Fruit fly (Drosophila melanogaster): Measurements from ENCODE around the gene Taf9.
A peak's percentile ranks its signal among the peaks of the same experiment; 100 is the strongest.
"Not testable (repeated sequence)": the region's sequence is repeated elsewhere in the genome, so short reads cannot be mapped to it uniquely, and the experiment has no call there.

Gene Taf9

DNA sequence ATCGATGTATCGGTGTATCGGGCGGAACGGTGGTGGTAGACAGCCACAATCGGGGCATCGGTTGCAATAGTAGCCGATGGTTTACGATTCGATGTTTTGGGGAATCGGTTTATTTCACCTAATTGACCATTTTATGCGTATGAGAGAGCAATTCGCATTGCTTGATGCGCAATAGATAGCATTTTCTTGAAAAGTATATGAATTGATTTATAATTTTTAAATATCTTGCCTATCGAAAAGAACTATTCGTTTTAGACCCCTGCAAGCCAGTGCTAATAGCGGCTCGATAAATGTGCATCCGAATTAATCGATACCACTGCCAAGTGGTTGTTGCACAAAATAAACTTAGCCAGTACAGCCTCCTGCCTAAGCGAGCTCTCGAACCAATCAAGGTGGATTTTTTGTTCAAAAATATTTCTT, 45.3 kb downstream of the Taf9 start, which contains the start of gene mnb (continued):
- peak; percentile 29 for TF ChIP-seq HmgD (GFP tag; optimal IDR thresholded peaks at IDR 0.05)
- TF ChIP-seq CG2129 (GFP tag; IDR thresholded peaks at IDR 0.05; ENCODE audit: partially characterized antibody) = peak; percentile 99
- peak; percentile 38; the same call in 1 of the 2 replicates for TF ChIP-seq CG9215 (GFP tag; IDR thresholded peaks at IDR 0.05)
- TF ChIP-seq CG3847 (GFP tag; IDR thresholded peaks at IDR 0.05) = peak; percentile 46; the same call in 1 of the 2 replicates
- peak; percentile 34; the same call in 1 of the 2 replicates for TF ChIP-seq Rfx (GFP tag; IDR thresholded peaks at IDR 0.05)
- peak; percentile 42 for TF ChIP-seq slbo (GFP tag; IDR thresholded peaks at IDR 0.05)
- TF ChIP-seq Bdp1 (GFP tag; optimal IDR thresholded peaks at IDR 0.05) = peak; percentile 22
- peak; percentile 98 for TF ChIP-seq Opbp (GFP tag; IDR thresholded peaks at IDR 0.05; ENCODE audit: partially characterized antibody)
- TF ChIP-seq CG1603 (tag; optimal IDR thresholded peaks at IDR 0.05) = peak; percentile 19
- no peak for TF ChIP-seq CG4617 (GFP tag; optimal IDR thresholded peaks at IDR 0.05; ENCODE audit: borderline replicate concordance)
- peak; percentile 99 for TF ChIP-seq ato (GFP tag; IDR thresholded peaks at IDR 0.05; ENCODE audit: partially characterized antibody)
- 0 out of 2 replicates have a peak, but pooled peaks have one; percentile 30 for TF ChIP-seq sob (GFP tag; IDR thresholded peaks at IDR 0.05)
- TF ChIP-seq Sin3A (optimal IDR thresholded peaks at IDR 0.05) = peak; percentile 97
- peak; percentile 80 for TF ChIP-seq Med (GFP tag)
- TF ChIP-seq Atf6 (GFP tag; IDR thresholded peaks at IDR 0.05) = 0 out of 2 replicates have a peak, but pooled peaks have one; percentile 23
- TF ChIP-seq ro (GFP tag; IDR thresholded peaks at IDR 0.05) = no peak
- TF ChIP-seq ewg (GFP tag; optimal IDR thresholded peaks at IDR 0.05) = peak; percentile 16
- peak; percentile 46; the same call in 1 of the 2 replicates for TF ChIP-seq CG6272 (GFP tag; IDR thresholded peaks at IDR 0.05)
- no peak for TF ChIP-seq Hr39 (optimal IDR thresholded peaks at IDR 0.05)
- peak; percentile 83 for TF ChIP-seq pzg (GFP tag; optimal IDR thresholded peaks at IDR 0.05)
- TF ChIP-seq CG15514 (GFP tag; optimal IDR thresholded peaks at IDR 0.05) = peak; percentile 52
- TF ChIP-seq CG12299 (tag; optimal IDR thresholded peaks at IDR 0.05) = no peak
- peak; percentile 37 for TF ChIP-seq stwl (tag; optimal IDR thresholded peaks at IDR 0.05)
- TF ChIP-seq CG14710 (tag; optimal IDR thresholded peaks at IDR 0.05) = peak; percentile 73
- TF ChIP-seq mam (GFP tag; optimal IDR thresholded peaks at IDR 0.05) = peak; percentile 48
- peak; percentile 4 for TF ChIP-seq zen (tag; optimal IDR thresholded peaks at IDR 0.05)
- peak; percentile 17 for TF ChIP-seq luna (GFP tag; optimal IDR thresholded peaks at IDR 0.05)
- TF ChIP-seq Oaz (GFP tag; IDR thresholded peaks at IDR 0.05) = no peak
- no peak for TF ChIP-seq ssp (GFP tag; IDR thresholded peaks at IDR 0.05)
- peak; percentile 20 for TF ChIP-seq Nf-YC (tag; optimal IDR thresholded peaks at IDR 0.05)
- peak; percentile 21 for TF ChIP-seq ind (GFP tag; optimal IDR thresholded peaks at IDR 0.05)
- peak; percentile 99 for TF ChIP-seq bbx (GFP tag; IDR thresholded peaks at IDR 0.05; ENCODE audit: partially characterized antibody)
- no peak for TF ChIP-seq dm (GFP tag; optimal IDR thresholded peaks at IDR 0.05)

DNA sequence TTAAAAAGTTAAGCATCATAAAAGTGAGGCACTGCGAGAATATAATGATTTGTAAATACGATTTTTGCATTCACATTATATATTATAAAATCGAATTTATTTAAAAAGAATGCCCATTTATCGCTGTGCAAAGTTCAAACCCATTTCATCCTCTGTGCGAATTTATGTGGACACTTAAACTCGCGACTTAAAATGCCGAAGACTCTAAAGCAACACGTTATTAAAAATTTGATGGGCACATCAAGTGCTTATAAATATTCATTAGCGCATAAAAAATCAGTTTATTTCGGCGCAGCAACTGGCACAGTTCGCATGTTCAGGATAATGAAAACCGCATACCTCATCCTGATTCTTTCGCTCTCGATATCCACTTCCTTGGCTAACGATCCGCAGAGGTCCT, 45.9 kb downstream of the Taf9 start, which contains the start of gene CG6788:
Gene CG6788, plus strand, starts transcription at position 301 of the 400 bp plus-strand sequence.
- TF ChIP-seq CG11085 (GFP tag; IDR thresholded peaks at IDR 0.05) (no peak), corto (GFP tag; optimal IDR thresholded peaks at IDR 0.05) (no peak), CG6689 (GFP tag; IDR thresholded peaks at IDR 0.05) (no peak), phol (tag; optimal IDR thresholded peaks at IDR 0.05) (no peak)

DNA sequence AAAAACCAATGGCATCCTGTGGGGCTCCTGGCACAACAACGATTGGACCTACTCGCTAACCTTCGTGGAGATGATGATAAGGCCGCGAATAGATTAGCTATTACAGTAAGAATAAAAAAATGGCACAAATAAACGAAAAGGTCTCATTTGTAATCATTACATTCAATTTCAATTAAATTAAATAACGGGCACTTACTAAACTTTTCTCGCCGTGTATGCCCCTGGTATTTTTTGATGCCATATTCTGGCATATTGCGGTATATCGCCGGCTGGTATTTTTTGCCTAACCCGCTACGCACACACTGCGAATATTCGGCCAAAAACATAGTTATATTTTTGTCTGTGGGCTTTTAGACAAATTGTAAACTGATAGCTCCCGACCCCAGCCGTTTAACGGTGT, 47.3 kb downstream of the Taf9 start, which contains the start of gene Gss1:
Gene Gss1, plus strand, starts transcription at position 301 of the 400 bp plus-strand sequence.
- not testable (repeated sequence) for TF ChIP-seq crp (GFP tag; optimal IDR thresholded peaks at IDR 0.05); CG16813 (GFP tag; IDR thresholded peaks at IDR 0.05; ENCODE audit: partially characterized antibody); CG15514 (GFP tag; optimal IDR thresholded peaks at IDR 0.05)

All from whole organism, embryonic.